Worm (Caenorhabditis elegans) whole organism, young adult: ENCODE measurements around the gene Y105C5B.8.
A peak's percentile ranks its signal among the peaks of the same experiment; 100 is the strongest.

Experiments
- B0035.1 ChIP-seq: sonication (generic microtip); optimal IDR thresholded peaks from 2 replicates; lab custom pipeline; 2016; ENCODE audit warnings: missing genetic modification characterization, mild to moderate bottlenecking, missing compliant biosample characterization, missing genotype, missing genetic modification reagents
- B0261.1 ChIP-seq: sonication (generic microtip); optimal IDR thresholded peaks from 2 replicates; lab custom pipeline; 2016; ENCODE audit warnings: mild to moderate bottlenecking, missing genetic modification characterization, moderate library complexity, missing compliant biosample characterization
- B0336.3 ChIP-seq: fragments of 200-800 bp; sonication (Bioruptor generic); IDR thresholded peaks from 2 replicates; pipeline ENCODE4 v1.3.6; 2022; ENCODE audit warnings: missing genetic modification characterization, missing compliant biosample characterization
- C17E4.6 ChIP-seq: fragments of 200-800 bp; sonication (Bioruptor generic); IDR thresholded peaks from 2 replicates; pipeline ENCODE4 v1.3.6; 2022; ENCODE audit warnings: missing genetic modification reagents, missing genetic modification characterization, missing compliant biosample characterization
- F49E8.2 ChIP-seq: sonication (generic microtip); optimal IDR thresholded peaks from 3 replicates; lab custom pipeline; 2017; ENCODE audit warnings: missing genetic modification characterization, mild to moderate bottlenecking, missing compliant biosample characterization, antibody characterized with exemption, moderate library complexity; ENCODE audit not compliant: insufficient read depth
- Y56A3A.18 ChIP-seq: fragments of 200-800 bp; sonication (Bioruptor generic); IDR thresholded peaks from 2 replicates; pipeline ENCODE4 v1.3.6; 2022; ENCODE audit warnings: missing genetic modification reagents, missing genetic modification characterization, missing compliant biosample characterization
- Y95B8A.8 ChIP-seq: fragments of 200-800 bp; sonication (Bioruptor generic); IDR thresholded peaks from 2 replicates; pipeline ENCODE4 v1.3.6; 2022; ENCODE audit warnings: missing genetic modification reagents, missing genetic modification characterization, missing compliant biosample characterization
- ZK185.1 ChIP-seq: sonication (generic microtip); optimal IDR thresholded peaks from 2 replicates; lab custom pipeline; 2016; ENCODE audit warnings: mild to moderate bottlenecking, missing genetic modification characterization, missing compliant biosample characterization; ENCODE audit not compliant: poor library complexity, severe bottlenecking
- ama-1 ChIP-seq, 3 experiments: fragments of 150-350 bp in 1 of 3; sonication (generic microtip) in 2 of 3; optimal IDR thresholded peaks; 2 replicates each; lab custom pipeline; 2014 to 2018; ENCODE audit warnings: missing biosample characterization in 2 of 3, missing genetic modification characterization in 2 of 3, missing genetic modification reagents in 2 of 3
- athp-1 ChIP-seq: sonication (generic microtip); optimal IDR thresholded peaks from 2 replicates; lab custom pipeline; 2017; ENCODE audit warnings: mild to moderate bottlenecking, missing genetic modification characterization, missing compliant biosample characterization
- attf-6 ChIP-seq: fragments of 200-800 bp; sonication (Bioruptor generic); IDR thresholded peaks from 2 replicates; pipeline ENCODE4 v1.3.6; 2022; ENCODE audit warnings: missing genetic modification reagents, missing genetic modification characterization, missing compliant biosample characterization
- bed-2 ChIP-seq: fragments of 200-800 bp; sonication (Bioruptor generic); IDR thresholded peaks from 2 replicates; pipeline ENCODE4 v1.3.6; 2022; ENCODE audit warnings: missing genetic modification reagents, missing genetic modification characterization, missing compliant biosample characterization
- ceh-100 ChIP-seq: fragments of 200-800 bp; sonication (Bioruptor generic); IDR thresholded peaks from 2 replicates; pipeline ENCODE4 v1.3.6; 2022; ENCODE audit warnings: missing genetic modification reagents, missing genetic modification characterization, missing compliant biosample characterization
- die-1 ChIP-seq: sonication (generic microtip); optimal IDR thresholded peaks from 2 replicates; lab custom pipeline; 2016; ENCODE audit warnings: missing genotype, mild to moderate bottlenecking, missing genetic modification characterization, missing compliant biosample characterization
- dpff-1 ChIP-seq: sonication (generic microtip); optimal IDR thresholded peaks from 2 replicates; lab custom pipeline; 2017; ENCODE audit warnings: mild to moderate bottlenecking, missing genetic modification characterization, missing compliant biosample characterization
- dpl-1 ChIP-seq: fragments of 150-350 bp; optimal IDR thresholded peaks from 2 replicates; lab custom pipeline; 2014; ENCODE audit warnings: missing biosample characterization, missing genetic modification reagents, missing genetic modification characterization
- ekl-4 ChIP-seq: fragments of 200-800 bp; sonication (Bioruptor generic); IDR thresholded peaks from 2 replicates; pipeline ENCODE4 v1.3.6; 2022; ENCODE audit warnings: missing genetic modification reagents, missing genetic modification characterization, missing compliant biosample characterization
- fkh-3 ChIP-seq: sonication (generic microtip); optimal IDR thresholded peaks from 2 replicates; lab custom pipeline; 2016; ENCODE audit warnings: mild to moderate bottlenecking, missing genetic modification characterization, missing compliant biosample characterization
- gei-17 ChIP-seq: fragments of 200-800 bp; sonication (Bioruptor generic); optimal IDR thresholded peaks from 2 replicates; lab custom pipeline; 2018; ENCODE audit warnings: mild to moderate bottlenecking, missing genetic modification characterization, missing compliant biosample characterization
- hmg-1.2 ChIP-seq: fragments of 200-800 bp; sonication (Bioruptor generic); IDR thresholded peaks from 2 replicates; pipeline ENCODE4 v1.3.6; 2022; ENCODE audit warnings: missing genetic modification reagents, missing genetic modification characterization, missing compliant biosample characterization
- lin-26 ChIP-seq: fragments of 200-800 bp; sonication (Bioruptor generic); IDR thresholded peaks from 2 replicates; pipeline ENCODE4 v1.3.6; 2022; ENCODE audit warnings: missing genetic modification reagents, missing genetic modification characterization, missing compliant biosample characterization
- lir-1 ChIP-seq: fragments of 200-800 bp; sonication (Bioruptor generic); conservative IDR thresholded peaks from 2 replicates; pipeline ENCODE4 v1.3.6; 2022; ENCODE audit warnings: missing genetic modification reagents, missing genetic modification characterization, missing compliant biosample characterization
- madf-6 ChIP-seq: fragments of 200-800 bp; sonication (Bioruptor generic); IDR thresholded peaks from 2 replicates; pipeline ENCODE4 v1.3.6; 2022; ENCODE audit warnings: missing genetic modification reagents, missing genetic modification characterization, missing compliant biosample characterization
- madf-8 ChIP-seq: fragments of 200-800 bp; sonication (Bioruptor generic); conservative IDR thresholded peaks from 2 replicates; pipeline ENCODE4 v1.3.6; 2022; ENCODE audit warnings: missing genetic modification reagents, missing genetic modification characterization, missing compliant biosample characterization
- mcd-1 ChIP-seq: fragments of 200-800 bp; sonication (Bioruptor generic); IDR thresholded peaks from 2 replicates; pipeline ENCODE4 v1.3.6; 2022; ENCODE audit warnings: missing genetic modification reagents, missing genetic modification characterization, missing compliant biosample characterization
- nfyb-1 ChIP-seq: fragments of 200-800 bp; sonication (Bioruptor generic); IDR thresholded peaks from 2 replicates; pipeline ENCODE4 v1.3.6; 2022; ENCODE audit warnings: missing genetic modification reagents, missing genetic modification characterization, missing compliant biosample characterization
- nhr-27 ChIP-seq: fragments of 200-800 bp; sonication (Bioruptor generic); optimal IDR thresholded peaks from 2 replicates; lab custom pipeline; 2018; ENCODE audit warnings: mild to moderate bottlenecking, missing genetic modification characterization, moderate library complexity, missing compliant biosample characterization
- pbrm-1 ChIP-seq: fragments of 200-800 bp; sonication (Bioruptor generic); IDR thresholded peaks from 2 replicates; pipeline ENCODE4 v1.3.6; 2022; ENCODE audit warnings: missing genetic modification reagents, missing genetic modification characterization, missing compliant biosample characterization
- pha-4 ChIP-seq: fragments of 150-350 bp; sonication (generic microtip); optimal IDR thresholded peaks from 2 replicates; lab custom pipeline; 2014; ENCODE audit warnings: missing biosample characterization, missing genetic modification reagents, missing genetic modification characterization
- rcor-1 ChIP-seq: fragments of 200-800 bp; sonication (Bioruptor generic); IDR thresholded peaks from 2 replicates; pipeline ENCODE4 v1.3.6; 2022; ENCODE audit warnings: missing genetic modification reagents, missing genetic modification characterization, missing compliant biosample characterization
- rec-8 ChIP-seq, 2 experiments: sonication (generic microtip); optimal IDR thresholded peaks; 2 replicates each; lab custom pipeline; 2016; ENCODE audit warnings: mild to moderate bottlenecking in 2 of 2, missing genetic modification characterization in 2 of 2, missing genetic modification reagents in 2 of 2, missing genotype in 2 of 2, missing biosample characterization in 1 of 2, missing compliant biosample characterization in 1 of 2, moderate library complexity in 1 of 2
- sdz-38 ChIP-seq: sonication (generic microtip); optimal IDR thresholded peaks from 2 replicates; lab custom pipeline; 2016; ENCODE audit warnings: missing genotype, missing genetic modification characterization, missing compliant biosample characterization
- snpc-1.1 ChIP-seq: sonication (generic microtip); optimal IDR thresholded peaks from 2 replicates; lab custom pipeline; 2017; ENCODE audit warnings: missing genetic modification characterization, mild to moderate bottlenecking, missing compliant biosample characterization, antibody characterized with exemption, moderate library complexity, missing genotype, missing genetic modification reagents; ENCODE audit not compliant: insufficient read depth
- snpc-3.4 ChIP-seq: sonication (generic microtip); optimal IDR thresholded peaks from 2 replicates; lab custom pipeline; 2017; ENCODE audit warnings: missing genetic modification characterization, mild to moderate bottlenecking, missing compliant biosample characterization, antibody characterized with exemption, moderate library complexity, missing genotype, missing genetic modification reagents
- snpc-4 ChIP-seq, 5 experiments: fragments of 150-350 bp in 1 of 5; sonication (generic microtip) in 4 of 5; optimal IDR thresholded peaks; 2 replicates each; lab custom pipeline; 2014 to 2018; ENCODE audit warnings: missing genetic modification characterization in 5 of 5, missing biosample characterization in 3 of 5, antibody characterized with exemption in 2 of 5, mild to moderate bottlenecking in 2 of 5, missing compliant biosample characterization in 2 of 5, missing genotype in 2 of 5, moderate library complexity in 2 of 5, missing genetic modification reagents in 1 of 5
- tbp1 ChIP-seq: fragments of 200-800 bp; sonication (Bioruptor generic); optimal IDR thresholded peaks from 2 replicates; lab custom pipeline; 2018; ENCODE audit warnings: mild to moderate bottlenecking, missing genetic modification characterization, missing compliant biosample characterization
- zfh-2 ChIP-seq: fragments of 200-800 bp; sonication (Bioruptor generic); conservative IDR thresholded peaks from 2 replicates; pipeline ENCODE4 v1.3.6; 2022; ENCODE audit warnings: missing genetic modification reagents, missing genetic modification characterization, missing compliant biosample characterization
- zim-3 ChIP-seq: sonication (generic microtip); optimal IDR thresholded peaks from 2 replicates; lab custom pipeline; 2017; ENCODE audit warnings: mild to moderate bottlenecking, missing genetic modification characterization, moderate library complexity, missing compliant biosample characterization
- ztf-25 ChIP-seq: fragments of 200-800 bp; sonication (Bioruptor generic); IDR thresholded peaks from 2 replicates; pipeline ENCODE4 v1.3.6; 2022; ENCODE audit warnings: missing genetic modification reagents, missing genetic modification characterization, missing compliant biosample characterization

The Y105C5B.8 gene

ce11 chrIV:15949995-15950394, 23.3 kb upstream of the Y105C5B.8 start:
- peak; percentile 45; the same call in 1 of the 2 replicates for TF ChIP-seq rcor-1
- 0 out of 2 replicates have a peak, but pooled peaks have one; percentile 29 for TF ChIP-seq pbrm-1 (GFP tag; lab: Robert Waterston, UW)
- no peak for TF ChIP-seq rec-8 (tag; optimal IDR thresholded peaks at IDR 0.05; lab: Kevin White, UChicago)
- no peak for TF ChIP-seq fkh-3 (tag; lab: Kevin White, UChicago)
- no peak for TF ChIP-seq mcd-1 (GFP tag; lab: Robert Waterston, UW)
- no peak for TF ChIP-seq sdz-38 (tag; lab: Kevin White, UChicago)
- no peak for TF ChIP-seq tbp1 (GFP tag; lab: Kevin White, UChicago)
- TF ChIP-seq C17E4.6 = no peak
- TF ChIP-seq dpl-1 (GFP tag; lab: Kevin White, UChicago) = no peak
- TF ChIP-seq Y56A3A.18 = no peak
- TF ChIP-seq pha-4 (tag; lab: Kevin White, UChicago) = no peak
- no peak for TF ChIP-seq B0035.1 (tag; lab: Kevin White, UChicago)
- TF ChIP-seq zfh-2 (GFP tag; lab: Robert Waterston, UW) = peak; percentile 45; the same call in 1 of the 2 replicates
- TF ChIP-seq lin-26 (GFP tag; lab: Robert Waterston, UW) = no peak
- no peak for TF ChIP-seq ama-1 (optimal IDR thresholded peaks at IDR 0.05; lab: Kevin White, UChicago)
- no peak for TF ChIP-seq ama-1 (GFP tag; optimal IDR thresholded peaks at IDR 0.05; lab: Kevin White, UChicago)
- no peak for TF ChIP-seq nhr-27
- TF ChIP-seq ekl-4 (GFP tag; lab: Robert Waterston, UW) = no peak
- TF ChIP-seq snpc-3.4 (tag; lab: Kevin White, UChicago) = peak; percentile 21
- TF ChIP-seq B0336.3 (GFP tag; lab: Robert Waterston, UW) = no peak
- TF ChIP-seq ztf-25 (GFP tag; lab: Robert Waterston, UW) = no peak
- TF ChIP-seq madf-6 (GFP tag; lab: Robert Waterston, UW) = peak; percentile 21; the same call in 1 of the 2 replicates
- TF ChIP-seq snpc-4 (GFP tag; optimal IDR thresholded peaks at IDR 0.05; lab: Kevin White, UChicago) = peak; percentile 81
- TF ChIP-seq snpc-4 (tag; optimal IDR thresholded peaks at IDR 0.05; lab: Kevin White, UChicago) = peak; percentile 63 to 97 (median 83)
- TF ChIP-seq madf-8 (GFP tag; lab: Robert Waterston, UW) = no peak
- TF ChIP-seq hmg-1.2 (GFP tag; lab: Robert Waterston, UW) = peak; percentile 19; the same call in 1 of the 2 replicates
- TF ChIP-seq ceh-100 (GFP tag; lab: Robert Waterston, UW) = no peak
- no peak for TF ChIP-seq dpff-1
- TF ChIP-seq attf-6 (GFP tag; lab: Robert Waterston, UW) = peak; percentile 91
- peak; percentile 54 for TF ChIP-seq snpc-1.1 (tag; lab: Kevin White, UChicago)
- no peak for TF ChIP-seq die-1
- TF ChIP-seq bed-2 (GFP tag; lab: Robert Waterston, UW) = no peak
- no peak for TF ChIP-seq gei-17 (GFP tag; lab: Kevin White, UChicago)
- TF ChIP-seq Y95B8A.8 (GFP tag; lab: Robert Waterston, UW) = no peak

ce11 chrIV:15946507-15946906, 19.9 kb upstream of the Y105C5B.8 start, which contains the start of gene skr-10:
TSS of gene skr-10 (plus strand) at chrIV:15946807.
- no peak for TF ChIP-seq nhr-27
- no peak for TF ChIP-seq ZK185.1 (tag; lab: Kevin White, UChicago)
- TF ChIP-seq nfyb-1 (GFP tag; lab: Robert Waterston, UW) = no peak
- no peak for TF ChIP-seq athp-1
- TF ChIP-seq F49E8.2 (tag; lab: Kevin White, UChicago) = no peak
- TF ChIP-seq B0261.1 (tag; lab: Kevin White, UChicago) = no peak
- TF ChIP-seq lir-1 (GFP tag; lab: Robert Waterston, UW) = no peak
- no peak for TF ChIP-seq zfh-2 (GFP tag; lab: Robert Waterston, UW)
- no peak for TF ChIP-seq zim-3 (tag; lab: Kevin White, UChicago)
